Worm (Caenorhabditis elegans) whole organism, L1 larva: Measurements from ENCODE around the gene fkb-4.

ENCODE experiments used
- C04F5.9 ChIP-seq: sonication (generic microtip); optimal IDR thresholded peaks from 2 replicates; lab custom pipeline; 2016; ENCODE audit warnings: missing genetic modification characterization, missing compliant biosample characterization
- C16A3.4 ChIP-seq: fragments of 150-350 bp; optimal IDR thresholded peaks from 2 replicates; lab custom pipeline; 2014; ENCODE audit warnings: missing biosample characterization, missing genetic modification characterization
- C34B4.2 ChIP-seq: sonication (generic microtip); optimal IDR thresholded peaks from 2 replicates; lab custom pipeline; 2017; ENCODE audit warnings: mild to moderate bottlenecking, missing genetic modification characterization, missing compliant biosample characterization
- F16B12.6 ChIP-seq: fragments of 150-350 bp; optimal IDR thresholded peaks from 2 replicates; lab custom pipeline; 2014; ENCODE audit warnings: missing biosample characterization, missing genetic modification characterization
- aly-2 ChIP-seq: fragments of 150-350 bp; optimal IDR thresholded peaks from 2 replicates; lab custom pipeline; 2014; ENCODE audit warnings: missing biosample characterization, missing genetic modification characterization
- ama-1 ChIP-seq: fragments of 150-350 bp; optimal IDR thresholded peaks from 2 replicates; lab custom pipeline; 2014
- blmp-1 ChIP-seq: fragments of 150-350 bp; optimal IDR thresholded peaks from 2 replicates; lab custom pipeline; 2014; ENCODE audit warnings: missing biosample characterization, missing genetic modification characterization
- ceh-63 ChIP-seq: fragments of 200-800 bp; sonication (Bioruptor generic); optimal IDR thresholded peaks from 2 replicates; lab custom pipeline; 2018; ENCODE audit warnings: mild to moderate bottlenecking, missing genetic modification characterization, missing compliant biosample characterization
- ceh-90 ChIP-seq: sonication (generic microtip); optimal IDR thresholded peaks from 2 replicates; lab custom pipeline; 2016; ENCODE audit warnings: missing genetic modification characterization, missing compliant biosample characterization
- dpl-1 ChIP-seq, 3 experiments: fragments of 150-350 bp in 2 of 3; sonication (generic microtip) in 1 of 3; optimal IDR thresholded peaks; 2 replicates each; lab custom pipeline; 2014 to 2017; ENCODE audit warnings: missing biosample characterization in 3 of 3, missing genetic modification characterization in 3 of 3, missing genetic modification reagents in 3 of 3
- dsc-1 ChIP-seq: sonication (generic microtip); optimal IDR thresholded peaks from 2 replicates; lab custom pipeline; 2016; ENCODE audit warnings: mild to moderate bottlenecking, missing genetic modification characterization, missing compliant biosample characterization
- efl-1 ChIP-seq, 4 experiments: fragments of 150-350 bp; optimal IDR thresholded peaks in 3 of 4; peaks in 1 of 4; 1 replicate in 1 of 4; 2 replicates in 3 of 4; lab custom pipeline; 2014; ENCODE audit warnings: missing biosample characterization in 2 of 4, missing genetic modification characterization in 2 of 4, missing genetic modification reagents in 2 of 4
- egl-13 ChIP-seq: sonication (generic microtip); optimal IDR thresholded peaks from 2 replicates; lab custom pipeline; 2016; ENCODE audit warnings: missing genotype, missing genetic modification reagents, missing genetic modification characterization, missing compliant biosample characterization
- egl-27 ChIP-seq, 2 experiments: fragments of 150-350 bp in 1 of 2; sonication (generic microtip); optimal IDR thresholded peaks; 3 replicates each; lab custom pipeline; 2017 to 2018; ENCODE audit warnings: missing biosample characterization in 2 of 2, missing genetic modification characterization in 2 of 2, missing genetic modification reagents in 2 of 2
- elt-2 ChIP-seq: sonication (generic microtip); optimal IDR thresholded peaks from 2 replicates; lab custom pipeline; 2016; ENCODE audit warnings: missing genetic modification characterization, mild to moderate bottlenecking, inconsistent platforms, missing compliant biosample characterization, missing genetic modification reagents
- elt-3 ChIP-seq, 6 experiments: fragments of 150-350 bp in 1 of 6; sonication (generic microtip); optimal IDR thresholded peaks; 2 replicates each; lab custom pipeline; 2017 to 2018; ENCODE audit warnings: missing biosample characterization in 6 of 6, missing genetic modification characterization in 6 of 6, inconsistent platforms in 1 of 6
- hpl-2 ChIP-seq: fragments of 150-350 bp; optimal IDR thresholded peaks from 2 replicates; lab custom pipeline; 2014; ENCODE audit warnings: missing biosample characterization, missing genetic modification reagents, missing genetic modification characterization
- irx-1 ChIP-seq: sonication (generic microtip); optimal IDR thresholded peaks from 2 replicates; lab custom pipeline; 2016; ENCODE audit warnings: missing genetic modification characterization, missing compliant biosample characterization
- jun-1 ChIP-seq: fragments of 150-350 bp; optimal IDR thresholded peaks from 2 replicates; lab custom pipeline; 2014; ENCODE audit warnings: missing biosample characterization, missing genetic modification reagents, missing genetic modification characterization
- lin-35 ChIP-seq, 2 experiments: fragments of 150-350 bp; optimal IDR thresholded peaks; 2 replicates each; lab custom pipeline; 2014; ENCODE audit warnings: missing biosample characterization in 2 of 2, missing genetic modification characterization in 2 of 2, missing genetic modification reagents in 2 of 2
- lsy-2 ChIP-seq, 2 experiments: fragments of 150-350 bp; optimal IDR thresholded peaks; 2 replicates each; lab custom pipeline; 2014; ENCODE audit warnings: missing biosample characterization in 2 of 2, missing genetic modification characterization in 2 of 2
- mep-1 ChIP-seq: fragments of 150-350 bp; optimal IDR thresholded peaks from 2 replicates; lab custom pipeline; 2014; ENCODE audit warnings: missing biosample characterization, missing genetic modification characterization
- nhr-12 ChIP-seq: sonication (generic microtip); optimal IDR thresholded peaks from 2 replicates; lab custom pipeline; 2017; ENCODE audit warnings: missing biosample characterization, missing genetic modification characterization
- nhr-19 ChIP-seq: fragments of 200-800 bp; sonication (Bioruptor generic); conservative IDR thresholded peaks from 2 replicates; pipeline ENCODE4 v1.3.6; 2022; ENCODE audit warnings: missing genetic modification characterization, missing compliant biosample characterization
- nhr-20 ChIP-seq: sonication (generic microtip); optimal IDR thresholded peaks from 2 replicates; lab custom pipeline; 2016; ENCODE audit warnings: mild to moderate bottlenecking, missing genetic modification characterization, missing compliant biosample characterization
- nhr-237 ChIP-seq: fragments of 150-350 bp; optimal IDR thresholded peaks from 2 replicates; lab custom pipeline; 2014; ENCODE audit warnings: missing biosample characterization, missing genetic modification characterization
- nhr-28 ChIP-seq: fragments of 150-350 bp; optimal IDR thresholded peaks from 2 replicates; lab custom pipeline; 2014; ENCODE audit warnings: missing biosample characterization, missing genetic modification characterization
- nhr-47 ChIP-seq: sonication (generic microtip); optimal IDR thresholded peaks from 2 replicates; lab custom pipeline; 2016; ENCODE audit warnings: mild to moderate bottlenecking, missing genetic modification characterization, moderate library complexity, missing compliant biosample characterization
- nhr-71 ChIP-seq: sonication (generic microtip); optimal IDR thresholded peaks from 2 replicates; lab custom pipeline; 2016; ENCODE audit warnings: mild to moderate bottlenecking, missing genetic modification characterization, moderate library complexity, missing compliant biosample characterization
- nhr-84 ChIP-seq: sonication (generic microtip); optimal IDR thresholded peaks from 2 replicates; lab custom pipeline; 2017; ENCODE audit warnings: missing biosample characterization, missing genetic modification characterization
- nhr-90 ChIP-seq: sonication (generic microtip); optimal IDR thresholded peaks from 2 replicates; lab custom pipeline; 2016; ENCODE audit warnings: mild to moderate bottlenecking, missing genetic modification characterization, missing compliant biosample characterization; ENCODE audit not compliant: poor library complexity
- pax-3 ChIP-seq: fragments of 200-800 bp; sonication (Bioruptor generic); optimal IDR thresholded peaks from 2 replicates; lab custom pipeline; 2018; ENCODE audit warnings: mild to moderate bottlenecking, missing genetic modification characterization, moderate library complexity, missing compliant biosample characterization
- rnt-1 ChIP-seq: sonication (generic microtip); optimal IDR thresholded peaks from 2 replicates; lab custom pipeline; 2016; ENCODE audit warnings: mild to moderate bottlenecking, missing genetic modification characterization, moderate library complexity, missing compliant biosample characterization
- skn-1 ChIP-seq: fragments of 150-350 bp; optimal IDR thresholded peaks from 2 replicates; lab custom pipeline; 2014; ENCODE audit warnings: missing biosample characterization, missing genetic modification characterization
- snpc-4 ChIP-seq: fragments of 150-350 bp; optimal IDR thresholded peaks from 2 replicates; lab custom pipeline; 2014; ENCODE audit warnings: missing biosample characterization, missing genetic modification characterization
- sox-4 ChIP-seq: sonication (generic microtip); optimal IDR thresholded peaks from 2 replicates; lab custom pipeline; 2016; ENCODE audit warnings: missing genetic modification characterization, missing compliant biosample characterization
- swsn-7 ChIP-seq: sonication (generic microtip); optimal IDR thresholded peaks from 2 replicates; lab custom pipeline; 2016; ENCODE audit warnings: missing genetic modification characterization, missing compliant biosample characterization
- unc-130 ChIP-seq: fragments of 150-350 bp; optimal IDR thresholded peaks from 2 replicates; lab custom pipeline; 2017; ENCODE audit warnings: missing biosample characterization, missing genetic modification characterization, inconsistent platforms
- unc-62 ChIP-seq: fragments of 150-350 bp; optimal IDR thresholded peaks from 2 replicates; lab custom pipeline; 2014; ENCODE audit warnings: missing biosample characterization, missing genetic modification reagents, missing genetic modification characterization
- unc-98 ChIP-seq: fragments of 200-800 bp; sonication (Bioruptor generic); IDR thresholded peaks from 2 replicates; pipeline ENCODE4 v1.3.6; 2022; ENCODE audit warnings: missing genetic modification characterization, missing compliant biosample characterization
- xbp-1 ChIP-seq: sonication (generic microtip); optimal IDR thresholded peaks from 2 replicates; lab custom pipeline; 2016; ENCODE audit warnings: missing genetic modification characterization, missing compliant biosample characterization
- zip-4 ChIP-seq: fragments of 200-800 bp; sonication (Bioruptor generic); optimal IDR thresholded peaks from 2 replicates; lab custom pipeline; 2018; ENCODE audit warnings: mild to moderate bottlenecking, missing genetic modification characterization, moderate library complexity, missing compliant biosample characterization

Gene fkb-4

DNA sequence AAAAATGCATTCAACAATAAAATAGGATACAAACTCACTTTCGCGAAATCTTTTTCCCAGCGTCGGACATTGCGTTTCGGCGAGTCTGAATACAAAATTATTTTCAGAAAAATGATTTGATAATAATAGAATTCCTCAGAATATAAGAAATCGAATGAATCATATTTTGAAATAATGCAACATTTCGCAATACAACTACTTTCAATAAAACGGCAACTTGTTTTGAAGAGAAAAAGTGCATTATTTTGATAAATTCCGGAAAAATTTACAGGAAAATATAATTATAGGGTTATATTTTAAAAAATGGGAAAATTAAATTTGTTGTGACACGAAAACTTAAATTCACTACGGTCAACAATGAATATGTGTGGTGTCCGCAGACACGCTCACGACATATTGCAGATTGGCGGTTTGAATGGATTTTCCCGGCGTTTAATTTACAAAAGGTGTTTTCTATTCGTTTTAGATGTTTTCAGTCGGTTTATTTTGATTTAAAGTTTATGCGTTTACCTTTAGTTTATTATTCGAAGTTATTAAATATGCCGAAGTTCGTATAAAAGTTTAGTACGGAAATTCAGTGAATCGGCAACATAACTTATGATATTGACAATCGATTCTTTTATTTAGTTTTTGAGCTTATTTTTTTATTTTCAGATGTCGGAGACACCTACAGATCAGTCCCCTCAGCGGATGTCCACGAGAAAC is 23.5 kb downstream of the fkb-4 start, which contains the start of the genes abcf-1 and scc-3:
Gene abcf-1 (minus strand): TSS at position 85 of the 705 bp plus-strand sequence.
Gene scc-3 (plus strand): TSS at position 655 of the 705 bp plus-strand sequence.
- TF ChIP-seq ceh-90 (tag; lab: Kevin White, UChicago) (no peak), swsn-7 (tag; lab: Kevin White, UChicago) (peak; percentile 32), C34B4.2 (no peak), nhr-20 (tag; lab: Kevin White, UChicago) (peak; percentile 38), egl-27 (tag; optimal IDR thresholded peaks at IDR 0.05; lab: Kevin White, UChicago) (no peak), xbp-1 (peak; percentile 40), elt-2 (no peak), nhr-47 (tag; lab: Kevin White, UChicago) (peak; percentile 21), dpl-1 (GFP tag; optimal IDR thresholded peaks at IDR 0.05; lab: Kevin White, UChicago) (peak; percentile 47 to 74 (median 59)), egl-13 (no peak), elt-3 (tag; optimal IDR thresholded peaks at IDR 0.05; lab: Kevin White, UChicago) (peak in 1 of 6 experiments; percentile 37), nhr-19 (GFP tag; lab: Robert Waterston, UW) (no peak; the same call in 1 of the 2 replicates), F16B12.6 (peak; percentile 84), C16A3.4 (tag; lab: Kevin White, UChicago) (peak; percentile 5), zip-4 (GFP tag; lab: Kevin White, UChicago) (no peak), efl-1 (optimal IDR thresholded peaks at IDR 0.05; lab: Kevin White, UChicago) (peak; percentile 25 to 62), efl-1 (GFP tag; optimal IDR thresholded peaks at IDR 0.05 in 1 of 2; lab: Kevin White, UChicago) (peak; percentile 66 to 93), nhr-84 (tag; lab: Kevin White, UChicago) (no peak), unc-130 (tag; lab: Kevin White, UChicago) (peak; percentile 6), rnt-1 (peak; percentile 25), mep-1 (tag; lab: Kevin White, UChicago) (peak; percentile 53), nhr-71 (no peak), dsc-1 (tag; lab: Kevin White, UChicago) (no peak), irx-1 (tag; lab: Kevin White, UChicago) (no peak), lin-35 (GFP tag; optimal IDR thresholded peaks at IDR 0.05; lab: Kevin White, UChicago) (peak; percentile 45 to 71), skn-1 (tag; lab: Kevin White, UChicago) (peak; percentile 51), pax-3 (no peak), lsy-2 (tag; optimal IDR thresholded peaks at IDR 0.05; lab: Kevin White, UChicago) (peak; percentile 86 to 98)

ce11 chrV:12760913-12761312 is 26.0 kb downstream of the fkb-4 start, which contains the start of gene F18E2.15:
TSS of gene F18E2.15 (minus strand) at chrV:12761013.
- no peak for TF ChIP-seq nhr-90
- TF ChIP-seq ceh-63 = no peak
- no peak for TF ChIP-seq ama-1 (lab: Kevin White, UChicago)
- TF ChIP-seq blmp-1 (tag; lab: Kevin White, UChicago) = no peak
- no peak for TF ChIP-seq jun-1 (tag; lab: Kevin White, UChicago)
- no peak for TF ChIP-seq C04F5.9 (tag; lab: Kevin White, UChicago)
- no peak for TF ChIP-seq unc-62
- TF ChIP-seq nhr-28 (tag; lab: Kevin White, UChicago) = no peak
- no peak for TF ChIP-seq nhr-237
- TF ChIP-seq mep-1 (tag; lab: Kevin White, UChicago) = no peak
- TF ChIP-seq nhr-20 (tag; lab: Kevin White, UChicago) = no peak
- no peak for TF ChIP-seq hpl-2 (GFP tag; lab: Kevin White, UChicago)
- TF ChIP-seq aly-2 = no peak
- no peak for TF ChIP-seq nhr-71
- TF ChIP-seq nhr-12 = no peak
- TF ChIP-seq snpc-4 (tag; lab: Kevin White, UChicago) = no peak
- TF ChIP-seq sox-4 (tag; lab: Kevin White, UChicago) = no peak
- no peak for TF ChIP-seq unc-98 (GFP tag; lab: Robert Waterston, UW)
- TF ChIP-seq swsn-7 (tag; lab: Kevin White, UChicago) = no peak
- TF ChIP-seq C16A3.4 (tag; lab: Kevin White, UChicago) = no peak
